Fruit fly (Drosophila melanogaster) whole organism, embryonic: ENCODE results near the gene CG11842.

Experiments
- Abd-B ChIP-seq: fragments of 200-800 bp; sonication (Bioruptor generic); optimal IDR thresholded peaks from 2 replicates; lab custom pipeline; 2018; ENCODE audit warnings: missing biosample characterization, mild to moderate bottlenecking, missing genetic modification characterization, moderate library complexity
- CG10366 ChIP-seq: fragments of 200-800 bp; sonication (Bioruptor generic); IDR thresholded peaks from 2 replicates; pipeline ENCODE4 v1.3.6; 2022; ENCODE audit warnings: missing biosample characterization, missing genetic modification characterization
- CG11723 ChIP-seq: fragments of 200-800 bp; sonication (Bioruptor generic); optimal IDR thresholded peaks from 2 replicates; lab custom pipeline; 2017; ENCODE audit warnings: missing biosample characterization, mild to moderate bottlenecking, missing genetic modification characterization
- CG12769 ChIP-seq: fragments of 200-800 bp; sonication (Bioruptor generic); optimal IDR thresholded peaks from 2 replicates; lab custom pipeline; 2019; ENCODE audit warnings: missing biosample characterization, mild to moderate bottlenecking, missing genetic modification characterization, moderate library complexity
- CG13287 ChIP-seq: fragments of 200-800 bp; sonication (Bioruptor generic); IDR thresholded peaks from 2 replicates; pipeline ENCODE4 v1.3.6; 2022; ENCODE audit warnings: missing biosample characterization, missing genetic modification characterization; ENCODE audit not compliant: partially characterized antibody
- CG13894 ChIP-seq: fragments of 200-800 bp; sonication (Bioruptor generic); optimal IDR thresholded peaks from 3 replicates; lab custom pipeline; 2018; ENCODE audit warnings: missing biosample characterization, mild to moderate bottlenecking, missing genetic modification characterization, moderate library complexity
- CG15514 ChIP-seq: fragments of 200-800 bp; sonication (Bioruptor generic); optimal IDR thresholded peaks from 3 replicates; lab custom pipeline; 2017; ENCODE audit warnings: missing biosample characterization, missing genetic modification characterization, mild to moderate bottlenecking, moderate library complexity, missing genetic modification reagents
- CG16813 ChIP-seq: fragments of 200-800 bp; sonication (Bioruptor generic); IDR thresholded peaks from 3 replicates; pipeline ENCODE4 v1.3.6; 2022; ENCODE audit warnings: missing biosample characterization, missing genetic modification characterization; ENCODE audit not compliant: partially characterized antibody
- CG16863 ChIP-seq: fragments of 200-800 bp; sonication (Bioruptor generic); optimal IDR thresholded peaks from 3 replicates; lab custom pipeline; 2016; ENCODE audit warnings: missing biosample characterization, missing genetic modification characterization
- CG18619 ChIP-seq: fragments of 200-800 bp; sonication (Bioruptor generic); optimal IDR thresholded peaks from 3 replicates; lab custom pipeline; 2017; ENCODE audit warnings: missing biosample characterization, mild to moderate bottlenecking, missing genetic modification characterization
- CG2889 ChIP-seq: fragments of 200-800 bp; sonication (Bioruptor generic); IDR thresholded peaks from 3 replicates; pipeline ENCODE4 v1.3.6; 2022; ENCODE audit warnings: missing biosample characterization, missing genetic modification characterization
- CG32772 ChIP-seq: fragments of 200-800 bp; sonication (Bioruptor generic); IDR thresholded peaks from 2 replicates; pipeline ENCODE4 v1.3.6; 2022; ENCODE audit warnings: missing biosample characterization, missing genetic modification characterization
- CG34422 ChIP-seq: fragments of 200-800 bp; sonication (Bioruptor generic); IDR thresholded peaks from 3 replicates; pipeline ENCODE4 v1.3.6; 2022; ENCODE audit warnings: missing biosample characterization, missing genetic modification characterization
- CG7372 ChIP-seq: fragments of 200-800 bp; sonication (Bioruptor generic); IDR thresholded peaks from 2 replicates; pipeline ENCODE4 v1.3.6; 2022; ENCODE audit warnings: missing biosample characterization, missing genetic modification characterization
- CG8290 ChIP-seq, 3 experiments: fragments of 200-800 bp; sonication (Bioruptor generic); optimal IDR thresholded peaks; 2 replicates each; lab custom pipeline; 2016 to 2019; ENCODE audit warnings: missing biosample characterization in 3 of 3, missing genetic modification characterization in 3 of 3, mild to moderate bottlenecking in 2 of 3, moderate library complexity in 1 of 3
- CG9817 ChIP-seq: fragments of 200-800 bp; sonication (Bioruptor generic); optimal IDR thresholded peaks from 2 replicates; lab custom pipeline; 2018; ENCODE audit warnings: missing biosample characterization, mild to moderate bottlenecking, missing genetic modification characterization, moderate library complexity
- CHES-1-like ChIP-seq: fragments of 200-800 bp; sonication (Bioruptor generic); optimal IDR thresholded peaks from 2 replicates; lab custom pipeline; 2016; ENCODE audit warnings: missing biosample characterization, missing genetic modification characterization
- CoRest ChIP-seq: fragments of 200-800 bp; sonication (Bioruptor generic); optimal IDR thresholded peaks from 3 replicates; lab custom pipeline; 2018; ENCODE audit warnings: missing biosample characterization, mild to moderate bottlenecking, missing genetic modification characterization, moderate library complexity
- D ChIP-seq, 2 experiments: fragments of 200-800 bp in 1 of 2; fragments of >200 bp in 1 of 2; sonication (Bioruptor generic) in 1 of 2; optimal IDR thresholded peaks; 2 replicates in 1 of 2; 3 replicates in 1 of 2; lab custom pipeline; 2017; ENCODE audit warnings: mild to moderate bottlenecking in 1 of 2, missing biosample characterization in 1 of 2, missing genetic modification characterization in 1 of 2, missing genetic modification reagents in 1 of 2
- Gsc ChIP-seq: fragments of 200-800 bp; sonication (Bioruptor generic); IDR thresholded peaks from 2 replicates; pipeline ENCODE4 v1.3.6; 2022; ENCODE audit warnings: missing biosample characterization, missing genetic modification characterization
- HLH4C ChIP-seq: fragments of 200-800 bp; sonication (Bioruptor generic); IDR thresholded peaks from 3 replicates; pipeline ENCODE4 v1.3.6; 2022; ENCODE audit warnings: missing biosample characterization, missing genetic modification characterization; ENCODE audit not compliant: partially characterized antibody
- Meics ChIP-seq: fragments of 200-800 bp; sonication (Bioruptor generic); optimal IDR thresholded peaks from 2 replicates; lab custom pipeline; 2017; ENCODE audit warnings: missing biosample characterization, mild to moderate bottlenecking, missing genetic modification characterization
- Mrtf ChIP-seq: fragments of 200-800 bp; sonication (Bioruptor generic); IDR thresholded peaks from 3 replicates; pipeline ENCODE4 v1.3.6; 2022; ENCODE audit warnings: missing biosample characterization, missing genetic modification characterization
- NC2α ChIP-seq: fragments of 200-800 bp; sonication (Bioruptor generic); optimal IDR thresholded peaks from 2 replicates; lab custom pipeline; 2016; ENCODE audit warnings: missing biosample characterization, missing genetic modification characterization
- NC2β ChIP-seq: fragments of 200-800 bp; sonication (Bioruptor generic); optimal IDR thresholded peaks from 2 replicates; lab custom pipeline; 2016; ENCODE audit warnings: missing biosample characterization, missing genetic modification characterization
- Rx ChIP-seq: fragments of 200-800 bp; sonication (Bioruptor generic); IDR thresholded peaks from 2 replicates; pipeline ENCODE4 v1.3.6; 2022; ENCODE audit warnings: missing biosample characterization, missing genetic modification characterization
- bowl ChIP-seq: fragments of 200-800 bp; sonication (Bioruptor generic); IDR thresholded peaks from 2 replicates; pipeline ENCODE4 v1.3.6; 2022; ENCODE audit warnings: missing biosample characterization, missing genetic modification characterization
- croc ChIP-seq: fragments of 200-800 bp; sonication (Bioruptor generic); conservative IDR thresholded peaks from 3 replicates; pipeline ENCODE4 v1.3.6; 2022; ENCODE audit warnings: missing biosample characterization, missing genetic modification characterization
- da ChIP-seq: fragments of 200-800 bp; sonication (Bioruptor generic); optimal IDR thresholded peaks from 2 replicates; lab custom pipeline; 2016; ENCODE audit warnings: missing biosample characterization, missing genetic modification characterization
- gce ChIP-seq: fragments of 200-800 bp; sonication (Bioruptor generic); IDR thresholded peaks from 3 replicates; pipeline ENCODE4 v1.3.6; 2022; ENCODE audit warnings: missing biosample characterization, missing genetic modification characterization
- gcm2 ChIP-seq: fragments of 200-800 bp; sonication (Bioruptor generic); optimal IDR thresholded peaks from 2 replicates; lab custom pipeline; 2016; ENCODE audit warnings: missing biosample characterization, missing genetic modification characterization
- gem ChIP-seq: fragments of 200-800 bp; sonication (Bioruptor generic); optimal IDR thresholded peaks from 2 replicates; lab custom pipeline; 2019; ENCODE audit warnings: missing biosample characterization, mild to moderate bottlenecking, missing genetic modification characterization, moderate library complexity
- h ChIP-seq: fragments of >200 bp; optimal IDR thresholded peaks from 2 replicates; lab custom pipeline; 2017
- jigr1 ChIP-seq: fragments of 200-800 bp; sonication (Bioruptor generic); IDR thresholded peaks from 3 replicates; pipeline ENCODE4 v1.3.6; 2022; ENCODE audit warnings: missing biosample characterization, missing genetic modification characterization
- kah ChIP-seq: fragments of 200-800 bp; sonication (Bioruptor generic); optimal IDR thresholded peaks from 2 replicates; lab custom pipeline; 2018; ENCODE audit warnings: missing biosample characterization, mild to moderate bottlenecking, missing genetic modification characterization
- lab ChIP-seq: fragments of 200-800 bp; sonication (Bioruptor generic); optimal IDR thresholded peaks from 3 replicates; lab custom pipeline; 2017; ENCODE audit warnings: missing biosample characterization, missing genetic modification characterization, mild to moderate bottlenecking, moderate library complexity, missing genetic modification reagents
- lbe ChIP-seq: fragments of 200-800 bp; sonication (Bioruptor generic); optimal IDR thresholded peaks from 2 replicates; lab custom pipeline; 2016; ENCODE audit warnings: missing biosample characterization, mild to moderate bottlenecking, missing genetic modification characterization
- lola ChIP-seq, 3 experiments: fragments of >200 bp in 2 of 3; fragments of 200-800 bp in 1 of 3; sonication (Bioruptor generic) in 1 of 3; optimal IDR thresholded peaks; 2 replicates each; lab custom pipeline; 2017 to 2019; ENCODE audit warnings: missing biosample characterization in 3 of 3, missing genetic modification characterization in 3 of 3, mild to moderate bottlenecking in 1 of 3, moderate library complexity in 1 of 3
- nerfin-1 ChIP-seq: fragments of 200-800 bp; sonication (Bioruptor generic); optimal IDR thresholded peaks from 3 replicates; lab custom pipeline; 2019; ENCODE audit warnings: missing biosample characterization, mild to moderate bottlenecking, missing genetic modification characterization, moderate library complexity
- prd ChIP-seq, 3 experiments: fragments of >200 bp in 2 of 3; fragments of 200-800 bp in 1 of 3; sonication (Bioruptor generic) in 1 of 3; optimal IDR thresholded peaks in 2 of 3; IDR thresholded peaks in 1 of 3; 2 replicates in 2 of 3; 3 replicates in 1 of 3; pipeline versions ENCODE4 v1.3.6 to Lab custom; 2017 to 2022; ENCODE audit warnings: missing biosample characterization in 1 of 3, missing genetic modification characterization in 1 of 3
- pros ChIP-seq: fragments of 200-800 bp; sonication (Bioruptor generic); optimal IDR thresholded peaks from 3 replicates; lab custom pipeline; 2019; ENCODE audit warnings: missing biosample characterization, mild to moderate bottlenecking, missing genetic modification characterization, moderate library complexity
- ranshi ChIP-seq: fragments of 200-800 bp; sonication (Bioruptor generic); IDR thresholded peaks from 2 replicates; pipeline ENCODE4 v1.3.6; 2022; ENCODE audit warnings: missing biosample characterization, missing genetic modification characterization
- ro ChIP-seq: fragments of 200-800 bp; sonication (Bioruptor generic); IDR thresholded peaks from 2 replicates; pipeline ENCODE4 v1.3.6; 2022; ENCODE audit warnings: missing biosample characterization, missing genetic modification characterization
- sob ChIP-seq: fragments of 200-800 bp; sonication (Bioruptor generic); IDR thresholded peaks from 2 replicates; pipeline ENCODE4 v1.3.6; 2022; ENCODE audit warnings: missing biosample characterization, missing genetic modification characterization
- tna ChIP-seq: fragments of 200-800 bp; sonication (Bioruptor generic); IDR thresholded peaks from 2 replicates; pipeline ENCODE4 v1.3.6; 2022; ENCODE audit warnings: missing biosample characterization, missing genetic modification characterization; ENCODE audit not compliant: partially characterized antibody
- vvl ChIP-seq: fragments of 200-800 bp; sonication (Bioruptor generic); IDR thresholded peaks from 2 replicates; pipeline ENCODE4 v1.3.6; 2022; ENCODE audit warnings: missing biosample characterization, missing genetic modification characterization
- wek ChIP-seq: fragments of 200-800 bp; sonication (Bioruptor generic); optimal IDR thresholded peaks from 3 replicates; lab custom pipeline; 2018; ENCODE audit warnings: missing biosample characterization, mild to moderate bottlenecking, missing genetic modification characterization, moderate library complexity

Gene CG11842

dm6 chr3R:29040526-29041195, 11.8 kb upstream of the CG11842 start (continued):
- TF ChIP-seq HLH4C: no peak
- TF ChIP-seq NC2α: no peak
- no peak for TF ChIP-seq lbe (GFP tag; lab: Kevin White, UChicago)
- TF ChIP-seq CG8290 (GFP tag; optimal IDR thresholded peaks at IDR 0.05; lab: Kevin White, UChicago): no peak
- no peak for TF ChIP-seq CG8290 (tag; optimal IDR thresholded peaks at IDR 0.05; lab: Kevin White, UChicago)
- peak; percentile 29 for TF ChIP-seq kah (GFP tag; lab: Kevin White, UChicago)
- TF ChIP-seq CG9817: peak; percentile 67
- no peak for TF ChIP-seq CG13894 (tag; lab: Kevin White, UChicago)
- TF ChIP-seq CHES-1-like: no peak
- peak; percentile 61 for TF ChIP-seq nerfin-1 (tag; lab: Kevin White, UChicago)
- 0 out of 2 replicates have a peak, but pooled peaks have one; percentile 11 for TF ChIP-seq ranshi (GFP tag; lab: Robert Waterston, UW)
- no peak for TF ChIP-seq CG15514 (GFP tag; lab: Kevin White, UChicago)
- TF ChIP-seq prd (optimal IDR thresholded peaks at IDR 0.05; lab: Kevin White, UChicago): no peak
- peak; percentile 42; the same call in 1 of the 3 replicates for TF ChIP-seq prd (GFP tag; IDR thresholded peaks at IDR 0.05; lab: Robert Waterston, UW)
- TF ChIP-seq lab: no peak
- TF ChIP-seq Abd-B (GFP tag; lab: Kevin White, UChicago): no peak
- no peak for TF ChIP-seq D (optimal IDR thresholded peaks at IDR 0.05; lab: Kevin White, UChicago)
- peak; percentile 45 for TF ChIP-seq D (GFP tag; optimal IDR thresholded peaks at IDR 0.05; lab: Kevin White, UChicago)
- no peak for TF ChIP-seq tna (GFP tag; lab: Robert Waterston, UW)
- TF ChIP-seq CG2889: no peak
- TF ChIP-seq CG12769 (tag; lab: Kevin White, UChicago): no peak
- TF ChIP-seq croc: no peak
- TF ChIP-seq CG32772 (GFP tag; lab: Robert Waterston, UW): peak; percentile 25; the same call in 1 of the 2 replicates
- TF ChIP-seq CG11723 (GFP tag; lab: Kevin White, UChicago): no peak
- no peak for TF ChIP-seq wek
- 0 out of 2 replicates have a peak, but pooled peaks have one; percentile 34 for TF ChIP-seq CG7372 (GFP tag; lab: Robert Waterston, UW)
- TF ChIP-seq gem (tag; lab: Kevin White, UChicago): peak; percentile 88
- TF ChIP-seq Gsc (GFP tag; lab: Robert Waterston, UW): no peak
- no peak for TF ChIP-seq bowl (GFP tag; lab: Robert Waterston, UW)
- TF ChIP-seq lola (GFP tag; optimal IDR thresholded peaks at IDR 0.05; lab: Kevin White, UChicago): peak in 1 of 3 experiments; percentile 44
- TF ChIP-seq NC2β: no peak
- peak; percentile 48; the same call in 1 of the 2 replicates for TF ChIP-seq CG10366 (GFP tag; lab: Robert Waterston, UW)
- TF ChIP-seq Meics (GFP tag; lab: Kevin White, UChicago): peak; percentile 78
- no peak for TF ChIP-seq gce (GFP tag; lab: Robert Waterston, UW)
- no peak for TF ChIP-seq ro (GFP tag; lab: Robert Waterston, UW)
- TF ChIP-seq CG34422 (GFP tag; lab: Robert Waterston, UW): no peak; the same call in 2 of the 3 replicates
- no peak for TF ChIP-seq CG13287
- peak; percentile 47; the same call in 1 of the 2 replicates for TF ChIP-seq vvl (GFP tag; lab: Robert Waterston, UW)
- TF ChIP-seq Rx (GFP tag; lab: Robert Waterston, UW): no peak
- peak; percentile 59 for TF ChIP-seq CG18619 (GFP tag; lab: Kevin White, UChicago)
- no peak for TF ChIP-seq Mrtf (GFP tag; lab: Robert Waterston, UW)
- no peak for TF ChIP-seq pros (GFP tag; lab: Kevin White, UChicago)
- no peak for TF ChIP-seq h (lab: Kevin White, UChicago)
- 0 out of 2 replicates have a peak, but pooled peaks have one; percentile 36 for TF ChIP-seq sob (GFP tag; lab: Robert Waterston, UW)
- TF ChIP-seq jigr1 (GFP tag; lab: Robert Waterston, UW): no peak
- TF ChIP-seq CG16813 (GFP tag; lab: Robert Waterston, UW): no peak
- TF ChIP-seq gcm2: no peak
- TF ChIP-seq da (GFP tag; lab: Kevin White, UChicago): no peak
- no peak for TF ChIP-seq CoRest
- TF ChIP-seq CG16863 (GFP tag; lab: Kevin White, UChicago): no peak
